Fruit fly (Drosophila melanogaster): ENCODE measurements around the gene cad.

Gene cad

DNA sequence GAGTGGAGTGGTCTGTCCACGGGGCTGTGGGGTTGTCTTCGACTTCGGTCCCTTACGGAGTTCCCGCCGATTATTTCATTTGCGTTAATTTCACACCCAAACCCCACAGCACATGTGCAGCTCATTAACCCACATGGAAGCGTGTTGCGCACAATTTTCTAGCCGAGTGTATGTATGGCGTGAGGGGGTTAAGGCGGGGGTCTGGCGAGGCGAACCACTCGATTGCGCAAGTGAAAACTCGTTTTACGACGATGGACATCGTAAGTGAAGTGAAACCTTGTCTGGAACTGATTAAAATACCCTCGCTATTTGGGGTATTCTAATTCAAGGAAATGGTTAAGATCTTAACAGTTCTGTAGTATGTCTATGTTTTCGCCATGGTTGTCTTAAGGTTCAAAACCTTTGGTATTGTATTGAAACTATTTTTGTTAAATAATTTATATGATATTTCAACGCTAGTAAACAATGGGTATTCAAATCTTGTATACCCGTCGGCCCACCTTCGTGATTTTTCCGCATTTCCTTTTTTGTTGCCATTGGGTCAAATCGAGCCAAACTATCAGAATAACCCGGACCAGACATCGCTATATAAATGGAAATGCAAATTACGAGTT lies 40.6 kb downstream of the cad start (continued):
- TF ChIP-seq dati (GFP tag; IDR thresholded peaks at IDR 0.05), result no peak
- TF ChIP-seq disco-r (GFP tag; optimal IDR thresholded peaks at IDR 0.05), result no peak
- TF ChIP-seq Ets65A (GFP tag), result no peak
- no peak for TF ChIP-seq lov (optimal IDR thresholded peaks at IDR 0.05)
- no peak; the same call in 2 of the 3 replicates for TF ChIP-seq lov (GFP tag; IDR thresholded peaks at IDR 0.05)
- TF ChIP-seq slou (GFP tag; optimal IDR thresholded peaks at IDR 0.05), result no peak
- no peak for TF ChIP-seq chm (GFP tag; IDR thresholded peaks at IDR 0.05)
- peak; percentile 45 for TF ChIP-seq az2 (GFP tag; optimal IDR thresholded peaks at IDR 0.05)
- no peak for TF ChIP-seq dmrt11E (tag; optimal IDR thresholded peaks at IDR 0.05)
- TF ChIP-seq CG17912 (GFP tag; optimal IDR thresholded peaks at IDR 0.05), result no peak
- no peak for TF ChIP-seq schlank (tag; optimal IDR thresholded peaks at IDR 0.05)
- TF ChIP-seq yki (optimal IDR thresholded peaks at IDR 0.05), result no peak
- TF ChIP-seq CG4404 (GFP tag; IDR thresholded peaks at IDR 0.05), result no peak
- TF ChIP-seq sob (GFP tag; IDR thresholded peaks at IDR 0.05), result no peak
- no peak for TF ChIP-seq CG9797 (GFP tag; optimal IDR thresholded peaks at IDR 0.05)
- peak; percentile 35 for TF ChIP-seq CG8388 (GFP tag; optimal IDR thresholded peaks at IDR 0.05)
- no peak for TF ChIP-seq Sin3A (optimal IDR thresholded peaks at IDR 0.05)
- TF ChIP-seq CG4328 (GFP tag; optimal IDR thresholded peaks at IDR 0.05), result no peak
- TF ChIP-seq CG32767 (GFP tag; IDR thresholded peaks at IDR 0.05), result no peak; the same call in none of the 2 replicates
- TF ChIP-seq Jarid2 (GFP tag; optimal IDR thresholded peaks at IDR 0.05), result no peak
- TF ChIP-seq bbx (GFP tag; IDR thresholded peaks at IDR 0.05; ENCODE audit: partially characterized antibody), result no peak
- TF ChIP-seq ash1 (GFP tag; optimal IDR thresholded peaks at IDR 0.05), result no peak
- peak; percentile 68 for TF ChIP-seq CG13296 (GFP tag; optimal IDR thresholded peaks at IDR 0.05)
- no peak for TF ChIP-seq vnd (GFP tag; IDR thresholded peaks at IDR 0.05; ENCODE audit: partially characterized antibody)
- no peak for TF ChIP-seq CG7786 (GFP tag; optimal IDR thresholded peaks at IDR 0.05)
- TF ChIP-seq CG8281 (tag; optimal IDR thresholded peaks at IDR 0.05), result no peak
- no peak for TF ChIP-seq Vsx1 (GFP tag; optimal IDR thresholded peaks at IDR 0.05)
- TF ChIP-seq Scr (GFP tag; IDR thresholded peaks at IDR 0.05; ENCODE audit: partially characterized antibody), result no peak
- peak; percentile 82 for TF ChIP-seq crol (GFP tag; IDR thresholded peaks at IDR 0.05)
- TF ChIP-seq CG4730 (GFP tag; IDR thresholded peaks at IDR 0.05), result peak; percentile 33; the same call in 1 of the 2 replicates
- no peak for TF ChIP-seq CG34224 (GFP tag; IDR thresholded peaks at IDR 0.05; ENCODE audit: partially characterized antibody)
- no peak for TF ChIP-seq tna (GFP tag; IDR thresholded peaks at IDR 0.05; ENCODE audit: partially characterized antibody)
- TF ChIP-seq CG9437 (GFP tag; optimal IDR thresholded peaks at IDR 0.05), result peak; percentile 38
- TF ChIP-seq CG31441 (GFP tag; IDR thresholded peaks at IDR 0.05), result peak; percentile 66
- TF ChIP-seq en (GFP tag; optimal IDR thresholded peaks at IDR 0.05), result no peak
- 0 out of 2 replicates have a peak, but pooled peaks have one; percentile 32 for TF ChIP-seq CG14014 (GFP tag; IDR thresholded peaks at IDR 0.05)
- TF ChIP-seq CG8478 (optimal IDR thresholded peaks at IDR 0.05), result no peak
- no peak for TF ChIP-seq kay (GFP tag; optimal IDR thresholded peaks at IDR 0.05)
- TF ChIP-seq CG17361 (GFP tag; IDR thresholded peaks at IDR 0.05), result peak; percentile 64; the same call in 1 of the 3 replicates
- no peak for TF ChIP-seq tll (GFP tag; optimal IDR thresholded peaks at IDR 0.05)
- 0 out of 2 replicates have a peak, but pooled peaks have one; percentile 30 for TF ChIP-seq CG14667 (GFP tag; IDR thresholded peaks at IDR 0.05)
- no peak for TF ChIP-seq zen2 (GFP tag; IDR thresholded peaks at IDR 0.05; ENCODE audit: partially characterized antibody)
- no peak for TF ChIP-seq cg (GFP tag; optimal IDR thresholded peaks at IDR 0.05)
- no peak for TF ChIP-seq CG12155 (GFP tag; optimal IDR thresholded peaks at IDR 0.05)
- TF ChIP-seq toy (GFP tag; IDR thresholded peaks at IDR 0.05), result no peak
- TF ChIP-seq Ssrp (tag; optimal IDR thresholded peaks at IDR 0.05), result peak; percentile 46
- peak in 1 of 2 experiments; percentile 35 for TF ChIP-seq chif (GFP tag; optimal IDR thresholded peaks at IDR 0.05)
- TF ChIP-seq emc (GFP tag; optimal IDR thresholded peaks at IDR 0.05), result no peak
- TF ChIP-seq CG16779 (GFP tag; IDR thresholded peaks at IDR 0.05), result no peak
- TF ChIP-seq CG33557 (GFP tag; optimal IDR thresholded peaks at IDR 0.05), result no peak
- TF ChIP-seq CoRest (tag; optimal IDR thresholded peaks at IDR 0.05), result peak; percentile 38

Measured in whole organism, embryonic.